Fruit fly (Drosophila melanogaster) whole organism, prepupa: ENCODE results near the gene CG32554.

ENCODE experiments used
- CG3032 ChIP-seq: fragments of 200-800 bp; optimal IDR thresholded peaks from 2 replicates; lab custom pipeline; 2019; ENCODE audit warnings: missing biosample characterization, mild to moderate bottlenecking, missing genetic modification characterization, moderate library complexity
- CG34406 ChIP-seq: fragments of 200-800 bp; sonication (Bioruptor generic); optimal IDR thresholded peaks from 3 replicates; lab custom pipeline; 2016; ENCODE audit warnings: missing biosample characterization, missing genetic modification characterization
- Eip93F ChIP-seq: fragments of 200-800 bp; sonication (Bioruptor generic); optimal IDR thresholded peaks from 2 replicates; lab custom pipeline; 2016; ENCODE audit warnings: missing biosample characterization, mild to moderate bottlenecking, missing genetic modification characterization
- Ets21C ChIP-seq: fragments of 200-800 bp; sonication (Bioruptor generic); optimal IDR thresholded peaks from 3 replicates; lab custom pipeline; 2016; ENCODE audit warnings: missing biosample characterization, missing genetic modification characterization
- Sox14 ChIP-seq: fragments of 200-800 bp; sonication (Bioruptor generic); optimal IDR thresholded peaks from 3 replicates; lab custom pipeline; 2016; ENCODE audit warnings: missing biosample characterization, missing genetic modification characterization
- cyc ChIP-seq: fragments of 200-800 bp; sonication (Bioruptor generic); optimal IDR thresholded peaks from 3 replicates; lab custom pipeline; 2016; ENCODE audit warnings: missing biosample characterization, missing genetic modification characterization
- dac ChIP-seq: fragments of 200-800 bp; sonication (Bioruptor generic); optimal IDR thresholded peaks from 2 replicates; lab custom pipeline; 2017; ENCODE audit warnings: missing biosample characterization, mild to moderate bottlenecking, missing genetic modification characterization
- fd85E ChIP-seq: fragments of 200-800 bp; sonication (Bioruptor generic); optimal IDR thresholded peaks from 3 replicates; lab custom pipeline; 2016; ENCODE audit warnings: missing biosample characterization, missing genetic modification characterization
- salr ChIP-seq, 2 experiments: fragments of 200-800 bp; sonication (Bioruptor generic); optimal IDR thresholded peaks; 3 replicates each; lab custom pipeline; 2016 to 2018; ENCODE audit warnings: missing biosample characterization in 2 of 2, missing genetic modification characterization in 2 of 2, mild to moderate bottlenecking in 1 of 2
- vri ChIP-seq: fragments of 200-800 bp; sonication (Bioruptor generic); optimal IDR thresholded peaks from 3 replicates; lab custom pipeline; 2016; ENCODE audit warnings: missing biosample characterization, mild to moderate bottlenecking, missing genetic modification characterization

The CG32554 gene

DNA sequence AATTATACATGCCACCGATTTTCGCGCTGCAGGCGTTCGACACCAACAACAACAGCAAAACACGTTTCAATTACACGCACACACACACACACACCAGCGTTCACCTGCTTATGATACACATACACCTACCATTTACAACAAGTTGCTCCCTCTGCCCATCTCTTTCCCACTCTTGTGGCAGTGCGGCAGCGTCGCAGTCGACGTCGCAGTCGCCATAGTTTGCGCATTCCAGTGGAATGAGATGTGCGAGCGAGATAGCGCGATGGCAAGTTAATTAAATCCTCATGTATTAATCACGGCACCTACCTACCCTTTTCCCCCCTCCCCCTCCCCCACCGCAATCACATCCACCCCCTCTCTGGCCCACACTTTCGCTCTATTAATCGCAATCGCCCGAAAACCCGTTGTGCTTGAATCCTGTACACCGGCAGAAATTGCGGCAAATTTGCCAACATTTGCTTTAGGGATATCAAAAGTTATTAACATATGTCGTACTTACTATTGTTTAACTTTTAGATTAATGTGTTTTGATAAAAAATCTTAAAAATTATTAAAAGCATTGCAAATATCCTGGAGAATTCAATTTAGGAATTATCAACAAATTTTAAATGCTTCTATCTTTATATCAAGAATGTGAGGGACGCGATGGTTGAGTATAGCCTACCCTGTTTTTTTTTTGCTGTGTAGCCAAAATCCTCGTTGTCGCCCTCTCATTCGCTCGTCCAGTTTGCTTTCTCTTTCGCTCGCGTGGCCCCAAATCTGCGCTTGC lies 49.9 kb downstream of the CG32554 start (continued):
- TF ChIP-seq Eip93F (peak; percentile 36), vri (GFP tag; lab: Kevin White, UChicago) (peak; percentile 69), Ets21C (peak; percentile 68), fd85E (GFP tag; lab: Kevin White, UChicago) (peak; percentile 8), salr (GFP tag; optimal IDR thresholded peaks at IDR 0.05; lab: Kevin White, UChicago) (peak; percentile 25 to 78), CG3032 (tag; lab: Kevin White, UChicago) (peak; percentile 47), CG34406 (GFP tag; lab: Kevin White, UChicago) (peak; percentile 76), Sox14 (GFP tag; lab: Kevin White, UChicago) (peak; percentile 84), cyc (GFP tag; lab: Kevin White, UChicago) (peak; percentile 79), dac (GFP tag; lab: Kevin White, UChicago) (peak; percentile 64)
